Fruit fly (Drosophila melanogaster): Measurements from ENCODE around the gene kraken.

The kraken gene

dm6 chr2L:870285-870684, 17.7 kb downstream of the kraken start, which contains the start of gene PNUTS:
PNUTS (plus strand) TSS chr2L:870465.
- no peak for TF ChIP-seq CG16779 (tag; optimal IDR thresholded peaks at IDR 0.05)
- TF ChIP-seq Sox14 (GFP tag; optimal IDR thresholded peaks at IDR 0.05) = no peak
- TF ChIP-seq Ets21C (GFP tag; optimal IDR thresholded peaks at IDR 0.05) = no peak
- TF ChIP-seq Eip78C (GFP tag) = no peak
- peak; percentile 70 for TF ChIP-seq svp (GFP tag)
- TF ChIP-seq Eip75B (GFP tag; optimal IDR thresholded peaks at IDR 0.05) = no peak
- TF ChIP-seq fkh (GFP tag; optimal IDR thresholded peaks at IDR 0.05) = peak; percentile 10
- peak; percentile 30 for TF ChIP-seq CG9139 (GFP tag; optimal IDR thresholded peaks at IDR 0.05)
- no peak for TF ChIP-seq CG11762 (GFP tag; optimal IDR thresholded peaks at IDR 0.05; ENCODE audit: insufficient read depth)
- no peak for TF ChIP-seq Eip93F (GFP tag; optimal IDR thresholded peaks at IDR 0.05)
- no peak for TF ChIP-seq CG1621 (tag; optimal IDR thresholded peaks at IDR 0.05)

DNA sequence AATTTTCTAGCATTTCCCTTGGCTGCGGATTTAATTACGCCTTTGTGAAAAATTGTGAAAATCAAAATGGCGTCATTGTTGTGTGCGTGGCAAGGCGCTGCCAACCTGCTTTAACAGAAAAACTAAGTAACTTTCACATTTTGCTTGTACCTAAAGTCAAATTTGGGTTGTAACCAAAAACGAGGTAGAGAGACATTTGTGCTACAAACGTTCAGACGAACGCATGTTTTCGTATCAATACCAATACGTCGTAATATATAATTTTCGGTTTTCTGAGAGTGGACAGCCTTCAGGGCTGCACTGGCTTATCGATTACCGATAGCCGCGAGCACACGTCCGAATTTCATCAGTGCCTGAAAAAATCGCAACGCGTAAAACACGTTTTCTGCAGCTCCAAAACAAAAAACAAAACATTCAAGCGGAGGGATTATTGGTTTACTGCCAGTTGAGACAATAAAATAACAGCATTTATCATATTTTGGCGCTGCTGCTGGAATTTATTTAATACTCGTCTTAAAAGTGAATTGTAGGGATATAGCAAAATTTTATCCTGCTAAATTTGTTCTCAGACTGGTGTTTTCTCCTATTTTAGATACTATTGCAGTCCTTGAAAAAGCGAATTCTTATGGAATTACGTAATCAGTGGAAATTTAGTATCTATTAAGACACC, 18.3 kb downstream of the kraken start:
- peak; percentile 61 for TF ChIP-seq Met (GFP tag; optimal IDR thresholded peaks at IDR 0.05)
- peak; percentile 40 for TF ChIP-seq Ets96B (tag; optimal IDR thresholded peaks at IDR 0.05)
- peak; percentile 70 for TF ChIP-seq CG3032 (tag; optimal IDR thresholded peaks at IDR 0.05)
- TF ChIP-seq achi (GFP tag; optimal IDR thresholded peaks at IDR 0.05) = peak; percentile 68
- peak; percentile 45 for TF ChIP-seq CG8632 (GFP tag; optimal IDR thresholded peaks at IDR 0.05)
- peak; percentile 67 for TF ChIP-seq Hr4 (GFP tag; optimal IDR thresholded peaks at IDR 0.05)
- TF ChIP-seq CG4318 (GFP tag; optimal IDR thresholded peaks at IDR 0.05) = no peak
- peak; percentile 64 for TF ChIP-seq topi (GFP tag; optimal IDR thresholded peaks at IDR 0.05)
- peak; percentile 55 for TF ChIP-seq CG34406 (GFP tag; optimal IDR thresholded peaks at IDR 0.05)
- TF ChIP-seq svp (GFP tag) = peak; percentile 69
- peak; percentile 85 for TF ChIP-seq CG31627 (GFP tag; optimal IDR thresholded peaks at IDR 0.05)
- peak; percentile 56 for TF ChIP-seq CG11902 (GFP tag; optimal IDR thresholded peaks at IDR 0.05)
- peak; percentile 82 for TF ChIP-seq CG6163 (GFP tag; IDR thresholded peaks at IDR 0.05)
- peak; percentile 58 for TF ChIP-seq CG10631 (GFP tag; optimal IDR thresholded peaks at IDR 0.05)
- peak; percentile 74 for TF ChIP-seq lz (GFP tag; optimal IDR thresholded peaks at IDR 0.05)
- TF ChIP-seq CG8119 (GFP tag; IDR thresholded peaks at IDR 0.05) = peak; percentile 68
- TF ChIP-seq salr (GFP tag; optimal IDR thresholded peaks at IDR 0.05) = peak; percentile 2 to 18
- peak; percentile 71 for TF ChIP-seq OdsH (GFP tag; optimal IDR thresholded peaks at IDR 0.05)
- TF ChIP-seq fd85E (GFP tag; optimal IDR thresholded peaks at IDR 0.05) = peak; percentile 44
- peak; percentile 71 for TF ChIP-seq Ets21C (GFP tag; optimal IDR thresholded peaks at IDR 0.05)
- no peak for TF ChIP-seq Eip93F (GFP tag; optimal IDR thresholded peaks at IDR 0.05)
- no peak for TF ChIP-seq CG9139 (GFP tag; optimal IDR thresholded peaks at IDR 0.05)
- TF ChIP-seq Lpt (GFP tag; optimal IDR thresholded peaks at IDR 0.05) = no peak
- TF ChIP-seq Gug (GFP tag; IDR thresholded peaks at IDR 0.05) = peak; percentile 29; the same call in 1 of the 2 replicates
- TF ChIP-seq Eip78C (GFP tag) = peak; percentile 88
- TF ChIP-seq fkh (GFP tag; optimal IDR thresholded peaks at IDR 0.05) = no peak
- TF ChIP-seq pdm3 (GFP tag; optimal IDR thresholded peaks at IDR 0.05) = peak; percentile 76
- TF ChIP-seq CG32006 (GFP tag; optimal IDR thresholded peaks at IDR 0.05) = peak; percentile 63
- TF ChIP-seq dac (GFP tag; optimal IDR thresholded peaks at IDR 0.05) = peak; percentile 58
- peak; percentile 79 for TF ChIP-seq Sox14 (GFP tag; optimal IDR thresholded peaks at IDR 0.05)
- peak; percentile 46 for TF ChIP-seq CG8319 (GFP tag; optimal IDR thresholded peaks at IDR 0.05)
- TF ChIP-seq CG6276 (GFP tag; optimal IDR thresholded peaks at IDR 0.05) = no peak
- peak; percentile 57 for TF ChIP-seq Sox102F (GFP tag; optimal IDR thresholded peaks at IDR 0.05)
- TF ChIP-seq CG6792 (GFP tag; optimal IDR thresholded peaks at IDR 0.05) = peak; percentile 69
- peak; percentile 53 for TF ChIP-seq CG6808 (GFP tag; optimal IDR thresholded peaks at IDR 0.05)
- TF ChIP-seq ss (GFP tag; optimal IDR thresholded peaks at IDR 0.05) = peak in 1 of 2 experiments; percentile 57
- no peak for TF ChIP-seq vri (GFP tag; optimal IDR thresholded peaks at IDR 0.05)
- peak; percentile 47 for TF ChIP-seq net (GFP tag; optimal IDR thresholded peaks at IDR 0.05)
- TF ChIP-seq spab (GFP tag; optimal IDR thresholded peaks at IDR 0.05) = peak; percentile 30
- TF ChIP-seq eg (GFP tag; IDR thresholded peaks at IDR 0.05) = peak; percentile 74
- TF ChIP-seq CG7368 (GFP tag; optimal IDR thresholded peaks at IDR 0.05) = peak; percentile 38
- peak; percentile 54 for TF ChIP-seq CG11762 (GFP tag; optimal IDR thresholded peaks at IDR 0.05; ENCODE audit: insufficient read depth)
- TF ChIP-seq CG11294 (GFP tag; IDR thresholded peaks at IDR 0.05) = 0 out of 2 replicates have a peak, but pooled peaks have one; percentile 27
- TF ChIP-seq CG6854 (GFP tag; optimal IDR thresholded peaks at IDR 0.05) = no peak
- peak; percentile 63 for TF ChIP-seq acj6 (GFP tag; optimal IDR thresholded peaks at IDR 0.05)

Measured in whole organism, prepupa.